Fruit fly (Drosophila melanogaster) whole organism, pupa: Measurements from ENCODE around the gene fru.

Experiments used
- CG13204 ChIP-seq: fragments of 200-800 bp; sonication (Bioruptor generic); optimal IDR thresholded peaks from 2 replicates; lab custom pipeline; 2018; ENCODE audit warnings: missing biosample characterization, mild to moderate bottlenecking, missing genetic modification characterization, moderate library complexity
- CG17806 ChIP-seq: fragments of 200-800 bp; sonication (Bioruptor generic); optimal IDR thresholded peaks from 2 replicates; lab custom pipeline; 2018; ENCODE audit warnings: missing biosample characterization, mild to moderate bottlenecking, missing genetic modification characterization, moderate library complexity
- CG32121 ChIP-seq: fragments of 200-800 bp; sonication (Bioruptor generic); IDR thresholded peaks from 2 replicates; pipeline ENCODE4 v1.3.6; 2022; ENCODE audit warnings: missing biosample characterization, missing genetic modification characterization
- CG9948 ChIP-seq: fragments of 200-800 bp; sonication (Bioruptor generic); optimal IDR thresholded peaks from 2 replicates; lab custom pipeline; 2018; ENCODE audit warnings: missing biosample characterization, mild to moderate bottlenecking, missing genetic modification characterization, moderate library complexity
- Pif1A ChIP-seq: fragments of 200-800 bp; sonication (Bioruptor generic); optimal IDR thresholded peaks from 3 replicates; lab custom pipeline; 2016; ENCODE audit warnings: missing biosample characterization, missing genetic modification characterization
- Pif1B ChIP-seq: fragments of 200-800 bp; sonication (Bioruptor generic); optimal IDR thresholded peaks from 3 replicates; lab custom pipeline; 2016; ENCODE audit warnings: missing biosample characterization, missing genetic modification characterization
- Snoo ChIP-seq: fragments of 200-800 bp; sonication (Bioruptor generic); optimal IDR thresholded peaks from 3 replicates; lab custom pipeline; 2017; ENCODE audit warnings: missing biosample characterization, mild to moderate bottlenecking, missing genetic modification characterization, inconsistent platforms
- gl ChIP-seq: fragments of 200-800 bp; sonication (Bioruptor generic); optimal IDR thresholded peaks from 2 replicates; lab custom pipeline; 2018; ENCODE audit warnings: missing biosample characterization, mild to moderate bottlenecking, missing genetic modification characterization

dm6 chr3R:18515010-18515409, 30.4 kb downstream of the fru start:
- TF ChIP-seq gl (tag; lab: Kevin White, UChicago) (no peak), Pif1B (GFP tag; lab: Kevin White, UChicago) (no peak), CG17806 (tag; lab: Kevin White, UChicago) (no peak), CG32121 (GFP tag; lab: Robert Waterston, UW) (no peak), CG9948 (tag; lab: Kevin White, UChicago) (no peak), Snoo (no peak), Pif1A (GFP tag; lab: Kevin White, UChicago) (no peak), CG13204 (GFP tag; lab: Kevin White, UChicago) (no peak)
